Worm (Caenorhabditis elegans) whole organism, L1 larva: Measurements from ENCODE around the gene F55D10.4.

Source experiments
- C04F5.9 ChIP-seq: sonication (generic microtip); optimal IDR thresholded peaks from 2 replicates; lab custom pipeline; 2016; ENCODE audit warnings: missing genetic modification characterization, missing compliant biosample characterization
- aha-1 ChIP-seq: fragments of 150-350 bp; optimal IDR thresholded peaks from 2 replicates; lab custom pipeline; 2014; ENCODE audit warnings: missing biosample characterization, missing genetic modification characterization
- ces-1 ChIP-seq: fragments of 150-350 bp; optimal IDR thresholded peaks from 2 replicates; lab custom pipeline; 2014; ENCODE audit warnings: missing biosample characterization, missing genetic modification reagents, missing genetic modification characterization
- ets-5 ChIP-seq: fragments of 200-800 bp; sonication (Bioruptor generic); IDR thresholded peaks from 2 replicates; pipeline ENCODE4 v1.3.6; 2022; ENCODE audit warnings: missing genetic modification characterization, missing compliant biosample characterization
- grh-1 ChIP-seq: fragments of 200-800 bp; sonication (Bioruptor generic); IDR thresholded peaks from 2 replicates; pipeline ENCODE4 v1.3.6; 2022; ENCODE audit warnings: missing genetic modification reagents, missing genetic modification characterization, missing compliant biosample characterization
- lir-3 ChIP-seq: sonication (generic microtip); optimal IDR thresholded peaks from 2 replicates; lab custom pipeline; 2016; ENCODE audit warnings: mild to moderate bottlenecking, missing genetic modification characterization, moderate library complexity, missing compliant biosample characterization; ENCODE audit not compliant: poor library complexity
- skn-1 ChIP-seq: fragments of 150-350 bp; optimal IDR thresholded peaks from 2 replicates; lab custom pipeline; 2014; ENCODE audit warnings: missing biosample characterization, missing genetic modification characterization
- vab-15 ChIP-seq: sonication (generic microtip); optimal IDR thresholded peaks from 2 replicates; lab custom pipeline; 2017; ENCODE audit warnings: missing genotype, mild to moderate bottlenecking, missing genetic modification characterization, missing compliant biosample characterization

ce11 chrX:4682616-4683015 lies 37.8 kb downstream of the F55D10.4 start, which contains the start of gene K02G10.15:
- TF ChIP-seq vab-15 (tag; lab: Kevin White, UChicago) (no peak), aha-1 (tag; lab: Kevin White, UChicago) (no peak), ets-5 (GFP tag; lab: Robert Waterston, UW) (no peak), skn-1 (tag; lab: Kevin White, UChicago) (no peak), grh-1 (no peak), ces-1 (GFP tag; lab: Kevin White, UChicago) (no peak), lir-3 (tag; lab: Kevin White, UChicago) (no peak), C04F5.9 (tag; lab: Kevin White, UChicago) (no peak)
